Fruit fly (Drosophila melanogaster): Measurements from ENCODE around the gene lic.
A peak's percentile ranks its signal among the peaks of the same experiment; 100 is the strongest.

Gene lic

dm6 chrX:13088025-13088805 is 2.7 kb upstream of the lic start (continued):
- TF ChIP-seq scrt (GFP tag; optimal IDR thresholded peaks at IDR 0.05): no peak
- no peak for TF ChIP-seq ttk (GFP tag; IDR thresholded peaks at IDR 0.05)
- TF ChIP-seq schlank (tag; optimal IDR thresholded peaks at IDR 0.05): no peak
- no peak for TF ChIP-seq H15 (GFP tag; IDR thresholded peaks at IDR 0.05)
- TF ChIP-seq crc (GFP tag; optimal IDR thresholded peaks at IDR 0.05): no peak
- TF ChIP-seq CG12942 (GFP tag; optimal IDR thresholded peaks at IDR 0.05): no peak
- no peak for TF ChIP-seq CG6175 (GFP tag; IDR thresholded peaks at IDR 0.05)
- TF ChIP-seq ftz-f1 (GFP tag; optimal IDR thresholded peaks at IDR 0.05): no peak
- TF ChIP-seq zen (tag; optimal IDR thresholded peaks at IDR 0.05): no peak
- peak; percentile 48 for TF ChIP-seq CrebB (tag; optimal IDR thresholded peaks at IDR 0.05)
- TF ChIP-seq CG31388 (GFP tag; optimal IDR thresholded peaks at IDR 0.05): no peak
- no peak for TF ChIP-seq Sin3A (optimal IDR thresholded peaks at IDR 0.05)
- no peak for TF ChIP-seq CG1529 (GFP tag; optimal IDR thresholded peaks at IDR 0.05)
- TF ChIP-seq Drgx (GFP tag; IDR thresholded peaks at IDR 0.05): no peak
- TF ChIP-seq oc (tag; optimal IDR thresholded peaks at IDR 0.05): peak; percentile 32
- TF ChIP-seq ham (GFP tag; IDR thresholded peaks at IDR 0.05): no peak
- TF ChIP-seq Bteb2 (GFP tag; optimal IDR thresholded peaks at IDR 0.05): no peak
- TF ChIP-seq CG5953 (GFP tag; IDR thresholded peaks at IDR 0.05): no peak
- TF ChIP-seq CTCF (GFP tag; optimal IDR thresholded peaks at IDR 0.05): no peak
- TF ChIP-seq CG7357 (GFP tag; IDR thresholded peaks at IDR 0.05): no peak
- TF ChIP-seq Aef1 (GFP tag; IDR thresholded peaks at IDR 0.05): no peak
- no peak for TF ChIP-seq CG43689 (GFP tag; IDR thresholded peaks at IDR 0.05)
- no peak for TF ChIP-seq Hmx (GFP tag; optimal IDR thresholded peaks at IDR 0.05)
- no peak for TF ChIP-seq fru (optimal IDR thresholded peaks at IDR 0.05)
- no peak for TF ChIP-seq CG14050 (GFP tag; IDR thresholded peaks at IDR 0.05)
- no peak for TF ChIP-seq so (GFP tag; IDR thresholded peaks at IDR 0.05)
- TF ChIP-seq amos (GFP tag; IDR thresholded peaks at IDR 0.05; ENCODE audit: partially characterized antibody): no peak
- no peak for TF ChIP-seq Ets97D (GFP tag; optimal IDR thresholded peaks at IDR 0.05)
- TF ChIP-seq tna (GFP tag; IDR thresholded peaks at IDR 0.05; ENCODE audit: partially characterized antibody): no peak
- no peak for TF ChIP-seq Xrp1 (GFP tag; IDR thresholded peaks at IDR 0.05)
- no peak for TF ChIP-seq pb (GFP tag; optimal IDR thresholded peaks at IDR 0.05)
- TF ChIP-seq CG7271 (tag; optimal IDR thresholded peaks at IDR 0.05): no peak
- peak; percentile 29 for TF ChIP-seq nmo (GFP tag; optimal IDR thresholded peaks at IDR 0.05)
- no peak for TF ChIP-seq CG4617 (GFP tag; optimal IDR thresholded peaks at IDR 0.05; ENCODE audit: borderline replicate concordance)
- no peak for TF ChIP-seq NC2α (GFP tag; optimal IDR thresholded peaks at IDR 0.05)
- TF ChIP-seq CG13775 (GFP tag; optimal IDR thresholded peaks at IDR 0.05): no peak
- TF ChIP-seq CG30403 (GFP tag; optimal IDR thresholded peaks at IDR 0.05): peak; percentile 29
- peak; percentile 20 for TF ChIP-seq CG31365 (tag; optimal IDR thresholded peaks at IDR 0.05)
- no peak for TF ChIP-seq ac (GFP tag; optimal IDR thresholded peaks at IDR 0.05)
- TF ChIP-seq B-H2 (GFP tag; optimal IDR thresholded peaks at IDR 0.05): no peak
- no peak for TF ChIP-seq CG32532 (GFP tag; IDR thresholded peaks at IDR 0.05)
- peak; percentile 45 for TF ChIP-seq Sox102F (GFP tag; optimal IDR thresholded peaks at IDR 0.05)
- no peak for TF ChIP-seq sc (optimal IDR thresholded peaks at IDR 0.05)
- TF ChIP-seq sc (GFP tag; optimal IDR thresholded peaks at IDR 0.05): no peak
- no peak for TF ChIP-seq yki (optimal IDR thresholded peaks at IDR 0.05)
- no peak for TF ChIP-seq Taf1 (GFP tag; IDR thresholded peaks at IDR 0.05)
- no peak for TF ChIP-seq NFAT (GFP tag; IDR thresholded peaks at IDR 0.05)
- TF ChIP-seq usp (GFP tag; optimal IDR thresholded peaks at IDR 0.05): no peak
- no peak for TF ChIP-seq prd (optimal IDR thresholded peaks at IDR 0.05)
- TF ChIP-seq prd (GFP tag; IDR thresholded peaks at IDR 0.05): no peak
- peak; percentile 23 for TF ChIP-seq unpg (GFP tag; optimal IDR thresholded peaks at IDR 0.05)
- TF ChIP-seq pros (GFP tag; optimal IDR thresholded peaks at IDR 0.05): peak; percentile 24
- no peak for TF ChIP-seq CG18476 (GFP tag; optimal IDR thresholded peaks at IDR 0.05)
- TF ChIP-seq gem (tag; optimal IDR thresholded peaks at IDR 0.05): peak; percentile 62

All from whole organism, embryonic.